Worm (Caenorhabditis elegans) whole organism, early embryonic: ENCODE data around the gene npr-39.

Source experiments
- flt-1 ChIP-seq: fragments of 200-800 bp; sonication (Bioruptor generic); IDR thresholded peaks from 2 replicates; pipeline ENCODE4 v1.3.6; 2022; ENCODE audit warnings: missing genetic modification characterization, missing compliant biosample characterization
- hnd-1 ChIP-seq: sonication (generic microtip); optimal IDR thresholded peaks from 2 replicates; lab custom pipeline; 2016; ENCODE audit warnings: missing genetic modification characterization, missing compliant biosample characterization
- pes-1 ChIP-seq: fragments of 200-800 bp; sonication (Bioruptor generic); IDR thresholded peaks from 2 replicates; pipeline ENCODE4 v1.3.6; 2022; ENCODE audit warnings: missing genetic modification reagents, missing genetic modification characterization, missing compliant biosample characterization

ce11 chrV:10107309-10107708 is 40.4 kb downstream of the npr-39 start, which contains the start of gene C08B6.11:
- no peak for TF ChIP-seq hnd-1 (tag; lab: Kevin White, UChicago)
- no peak for TF ChIP-seq pes-1
- TF ChIP-seq flt-1 (GFP tag; lab: Robert Waterston, UW), result no peak
